Fruit fly (Drosophila melanogaster): ENCODE measurements around the gene Hsp68.

Gene Hsp68

DNA sequence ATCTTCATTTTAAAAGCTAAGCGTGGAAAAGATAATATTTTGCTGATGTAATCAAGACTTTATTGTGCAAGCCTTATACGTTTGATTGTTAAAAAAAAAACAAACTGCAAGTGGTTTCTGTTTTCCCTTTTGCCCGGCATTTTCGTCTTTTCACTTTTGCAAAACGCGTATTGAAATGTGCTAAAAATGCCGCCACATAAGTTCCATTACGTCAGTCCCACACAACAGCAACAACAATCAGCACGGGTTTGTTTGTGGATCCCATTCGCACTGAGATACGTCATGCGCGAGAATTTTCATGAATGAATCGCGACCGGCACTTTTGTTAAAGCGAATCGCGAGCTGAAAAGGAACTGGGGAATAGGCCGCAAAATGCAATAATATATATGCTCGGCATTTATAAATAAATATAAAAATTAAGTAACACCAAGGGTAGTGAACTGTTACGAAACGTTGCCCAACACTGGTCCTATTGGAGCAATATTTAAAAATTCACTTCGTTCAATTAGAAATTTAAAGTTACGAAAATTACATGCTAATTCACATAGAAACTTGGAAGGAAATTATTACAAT is 49.0 kb upstream of the Hsp68 start (continued):
- TF ChIP-seq CG32767 (GFP tag; IDR thresholded peaks at IDR 0.05), result no peak
- TF ChIP-seq CG15601 (tag; optimal IDR thresholded peaks at IDR 0.05), result no peak
- TF ChIP-seq Dref (GFP tag; IDR thresholded peaks at IDR 0.05), result no peak
- peak; percentile 24 for TF ChIP-seq mam (GFP tag; optimal IDR thresholded peaks at IDR 0.05)
- TF ChIP-seq CG7839 (tag; optimal IDR thresholded peaks at IDR 0.05), result peak; percentile 35
- TF ChIP-seq phol (tag; optimal IDR thresholded peaks at IDR 0.05), result peak; percentile 21
- no peak for TF ChIP-seq lmd (GFP tag; IDR thresholded peaks at IDR 0.05)
- TF ChIP-seq CG4854 (GFP tag; optimal IDR thresholded peaks at IDR 0.05), result peak; percentile 60
- no peak for TF ChIP-seq CG3163 (GFP tag; optimal IDR thresholded peaks at IDR 0.05)
- no peak for TF ChIP-seq CG16863 (GFP tag; optimal IDR thresholded peaks at IDR 0.05)
- TF ChIP-seq pnt (GFP tag; optimal IDR thresholded peaks at IDR 0.05), result no peak
- no peak for TF ChIP-seq CG16779 (GFP tag; IDR thresholded peaks at IDR 0.05)
- TF ChIP-seq CG4404 (GFP tag; IDR thresholded peaks at IDR 0.05), result no peak
- TF ChIP-seq CG15269 (tag; optimal IDR thresholded peaks at IDR 0.05), result peak; percentile 59
- TF ChIP-seq NC2β (GFP tag; optimal IDR thresholded peaks at IDR 0.05), result no peak
- peak; percentile 86 for TF ChIP-seq lbe (GFP tag; optimal IDR thresholded peaks at IDR 0.05)
- TF ChIP-seq CG8290 (GFP tag; optimal IDR thresholded peaks at IDR 0.05), result peak; percentile 48
- peak; percentile 35 to 49 for TF ChIP-seq CG8290 (tag; optimal IDR thresholded peaks at IDR 0.05)
- TF ChIP-seq gsb-n (tag; optimal IDR thresholded peaks at IDR 0.05), result peak; percentile 3
- TF ChIP-seq CG6272 (GFP tag; IDR thresholded peaks at IDR 0.05), result no peak
- TF ChIP-seq CG1024 (GFP tag; IDR thresholded peaks at IDR 0.05), result no peak
- no peak for TF ChIP-seq Gug (GFP tag; IDR thresholded peaks at IDR 0.05)
- TF ChIP-seq nerfin-1 (tag; optimal IDR thresholded peaks at IDR 0.05), result peak; percentile 92
- TF ChIP-seq gro (GFP tag; optimal IDR thresholded peaks at IDR 0.05), result peak; percentile 69
- TF ChIP-seq danr (GFP tag; IDR thresholded peaks at IDR 0.05), result no peak
- TF ChIP-seq CG2875 (GFP tag; optimal IDR thresholded peaks at IDR 0.05), result no peak
- no peak for TF ChIP-seq dimm (GFP tag; IDR thresholded peaks at IDR 0.05)
- TF ChIP-seq ttk (GFP tag; IDR thresholded peaks at IDR 0.05), result no peak
- TF ChIP-seq Dip3 (GFP tag; optimal IDR thresholded peaks at IDR 0.05), result peak; percentile 43
- TF ChIP-seq CG9817 (tag; optimal IDR thresholded peaks at IDR 0.05), result peak; percentile 7
- TF ChIP-seq oc (tag; optimal IDR thresholded peaks at IDR 0.05), result no peak
- no peak for TF ChIP-seq chm (GFP tag; IDR thresholded peaks at IDR 0.05)
- no peak for TF ChIP-seq sisA (GFP tag; IDR thresholded peaks at IDR 0.05)
- TF ChIP-seq CG11723 (GFP tag; optimal IDR thresholded peaks at IDR 0.05), result peak; percentile 4
- TF ChIP-seq MTF-1 (GFP tag; optimal IDR thresholded peaks at IDR 0.05; ENCODE audit: borderline replicate concordance), result no peak
- TF ChIP-seq NK7.1 (GFP tag; optimal IDR thresholded peaks at IDR 0.05), result no peak
- TF ChIP-seq CG4730 (GFP tag; IDR thresholded peaks at IDR 0.05), result no peak
- no peak for TF ChIP-seq sima (GFP tag; optimal IDR thresholded peaks at IDR 0.05)
- no peak for TF ChIP-seq Vsx1 (GFP tag; optimal IDR thresholded peaks at IDR 0.05)
- TF ChIP-seq Hr51 (GFP tag; optimal IDR thresholded peaks at IDR 0.05), result peak; percentile 10 to 58
- TF ChIP-seq CG14050 (GFP tag; IDR thresholded peaks at IDR 0.05), result no peak
- TF ChIP-seq bab2 (GFP tag; optimal IDR thresholded peaks at IDR 0.05), result no peak
- TF ChIP-seq Jarid2 (GFP tag; optimal IDR thresholded peaks at IDR 0.05), result no peak
- TF ChIP-seq Lpt (GFP tag; optimal IDR thresholded peaks at IDR 0.05), result no peak
- TF ChIP-seq scrt (GFP tag; optimal IDR thresholded peaks at IDR 0.05), result no peak
- TF ChIP-seq CG13894 (tag; optimal IDR thresholded peaks at IDR 0.05), result no peak
- TF ChIP-seq CG10543 (GFP tag; optimal IDR thresholded peaks at IDR 0.05), result peak; percentile 4
- TF ChIP-seq chn (GFP tag; optimal IDR thresholded peaks at IDR 0.05), result peak; percentile 41
- TF ChIP-seq CG1602 (GFP tag; optimal IDR thresholded peaks at IDR 0.05), result peak; percentile 18
- TF ChIP-seq Stat92E (GFP tag; optimal IDR thresholded peaks at IDR 0.05), result no peak
- TF ChIP-seq MBD-R2 (GFP tag; IDR thresholded peaks at IDR 0.05), result no peak
- no peak for TF ChIP-seq Atf6 (GFP tag; IDR thresholded peaks at IDR 0.05)

All from whole organism, embryonic.